Fruit fly (Drosophila melanogaster) whole organism, embryonic: ENCODE measurements around the gene AcCoAS.

Source experiments
- ATbp ChIP-seq: fragments of 200-800 bp; sonication (Bioruptor generic); optimal IDR thresholded peaks from 2 replicates; lab custom pipeline; 2017; ENCODE audit warnings: missing biosample characterization, mild to moderate bottlenecking, missing genetic modification characterization, missing genetic modification reagents
- Atf6 ChIP-seq: fragments of 200-800 bp; sonication (Bioruptor generic); IDR thresholded peaks from 2 replicates; pipeline ENCODE4 v1.3.6; 2022; ENCODE audit warnings: missing biosample characterization, missing genetic modification characterization
- BtbVII ChIP-seq: fragments of 200-800 bp; sonication (Bioruptor generic); optimal IDR thresholded peaks from 3 replicates; lab custom pipeline; 2017; ENCODE audit warnings: missing biosample characterization, mild to moderate bottlenecking, missing genetic modification characterization
- CG10565 ChIP-seq: fragments of 200-800 bp; sonication (Bioruptor generic); optimal IDR thresholded peaks from 3 replicates; lab custom pipeline; 2016; ENCODE audit warnings: missing biosample characterization, mild to moderate bottlenecking, missing genetic modification characterization
- CG11696 ChIP-seq: fragments of 200-800 bp; sonication (Bioruptor generic); IDR thresholded peaks from 2 replicates; pipeline ENCODE4 v1.3.6; 2022; ENCODE audit warnings: missing biosample characterization, missing genetic modification characterization
- CG12236 ChIP-seq: fragments of 200-800 bp; sonication (Bioruptor generic); optimal IDR thresholded peaks from 2 replicates; lab custom pipeline; 2016; ENCODE audit warnings: missing biosample characterization, missing genetic modification characterization
- CG1529 ChIP-seq: fragments of 200-800 bp; sonication (Bioruptor generic); optimal IDR thresholded peaks from 3 replicates; lab custom pipeline; 2018; ENCODE audit warnings: missing biosample characterization, missing genetic modification characterization
- CG18599 ChIP-seq: fragments of 200-800 bp; sonication (Bioruptor generic); optimal IDR thresholded peaks from 3 replicates; lab custom pipeline; 2017; ENCODE audit warnings: missing biosample characterization, missing genetic modification characterization, mild to moderate bottlenecking, moderate library complexity, missing genetic modification reagents
- CG3163 ChIP-seq: fragments of 200-800 bp; sonication (Bioruptor generic); optimal IDR thresholded peaks from 3 replicates; lab custom pipeline; 2016; ENCODE audit warnings: missing biosample characterization, missing genetic modification characterization
- CG34376 ChIP-seq: fragments of 200-800 bp; sonication (Bioruptor generic); optimal IDR thresholded peaks from 2 replicates; lab custom pipeline; 2018; ENCODE audit warnings: missing biosample characterization, mild to moderate bottlenecking, missing genetic modification characterization
- CG6689 ChIP-seq: fragments of 200-800 bp; sonication (Bioruptor generic); IDR thresholded peaks from 2 replicates; pipeline ENCODE4 v1.3.6; 2022; ENCODE audit warnings: missing biosample characterization, missing genetic modification characterization
- CG8359 ChIP-seq: fragments of 200-800 bp; sonication (Bioruptor generic); optimal IDR thresholded peaks from 2 replicates; lab custom pipeline; 2017; ENCODE audit warnings: missing biosample characterization, mild to moderate bottlenecking, missing genetic modification characterization, borderline replicate concordance
- CHES-1-like ChIP-seq: fragments of 200-800 bp; sonication (Bioruptor generic); optimal IDR thresholded peaks from 2 replicates; lab custom pipeline; 2016; ENCODE audit warnings: missing biosample characterization, missing genetic modification characterization
- Dbx ChIP-seq: fragments of 200-800 bp; sonication (Bioruptor generic); IDR thresholded peaks from 3 replicates; pipeline ENCODE4 v1.3.6; 2022; ENCODE audit warnings: missing biosample characterization, missing genetic modification characterization
- GATAe ChIP-seq: fragments of 200-800 bp; sonication (Bioruptor generic); conservative IDR thresholded peaks from 2 replicates; pipeline ENCODE4 v1.3.6; 2022; ENCODE audit warnings: missing biosample characterization, missing genetic modification characterization
- Hey ChIP-seq: fragments of 200-800 bp; sonication (Bioruptor generic); optimal IDR thresholded peaks from 3 replicates; lab custom pipeline; 2018; ENCODE audit warnings: missing biosample characterization, mild to moderate bottlenecking, missing genetic modification characterization
- Med ChIP-seq: fragments of 200-800 bp; sonication (Bioruptor generic); peaks from one replicate; lab custom pipeline; 2016; ENCODE audit warnings: missing biosample characterization, missing genetic modification characterization, mild to moderate bottlenecking, inconsistent platforms, moderate library complexity
- Nf-YC ChIP-seq: fragments of 200-800 bp; optimal IDR thresholded peaks from 3 replicates; lab custom pipeline; 2019; ENCODE audit warnings: missing biosample characterization, mild to moderate bottlenecking, missing genetic modification characterization, moderate library complexity
- Pdp1 ChIP-seq, 2 experiments: fragments of 200-800 bp; sonication (Bioruptor generic); optimal IDR thresholded peaks; 3 replicates each; lab custom pipeline; 2016; ENCODE audit warnings: missing biosample characterization in 2 of 2, missing genetic modification characterization in 2 of 2, mild to moderate bottlenecking in 1 of 2, moderate library complexity in 1 of 2
- Stat92E ChIP-seq, 3 experiments: fragments of >200 bp in 2 of 3; fragments of 200-800 bp in 1 of 3; sonication (Bioruptor generic) in 1 of 3; optimal IDR thresholded peaks; 2 replicates each; lab custom pipeline; 2017 to 2019; ENCODE audit warnings: missing biosample characterization in 3 of 3, missing genetic modification characterization in 3 of 3, mild to moderate bottlenecking in 1 of 3, moderate library complexity in 1 of 3
- ap ChIP-seq: fragments of 200-800 bp; sonication (Bioruptor generic); IDR thresholded peaks from 2 replicates; pipeline ENCODE4 v1.3.6; 2022; ENCODE audit warnings: missing biosample characterization, missing genetic modification characterization
- bowl ChIP-seq: fragments of 200-800 bp; sonication (Bioruptor generic); IDR thresholded peaks from 2 replicates; pipeline ENCODE4 v1.3.6; 2022; ENCODE audit warnings: missing biosample characterization, missing genetic modification characterization
- chinmo ChIP-seq: fragments of 200-800 bp; sonication (Bioruptor generic); IDR thresholded peaks from 4 replicates; pipeline ENCODE4 v1.3.6; 2022; ENCODE audit warnings: missing biosample characterization, missing genetic modification characterization; ENCODE audit not compliant: partially characterized antibody
- cwo ChIP-seq: fragments of 200-800 bp; sonication (Bioruptor generic); optimal IDR thresholded peaks from 3 replicates; lab custom pipeline; 2017; ENCODE audit warnings: missing biosample characterization, missing genetic modification characterization, mild to moderate bottlenecking, moderate library complexity, missing genetic modification reagents
- ewg ChIP-seq: fragments of 200-800 bp; sonication (Bioruptor generic); optimal IDR thresholded peaks from 3 replicates; lab custom pipeline; 2017; ENCODE audit warnings: mild to moderate bottlenecking, missing biosample characterization, missing genetic modification reagents, missing genetic modification characterization
- exex ChIP-seq: fragments of 200-800 bp; sonication (Bioruptor generic); optimal IDR thresholded peaks from 4 replicates; lab custom pipeline; 2018; ENCODE audit warnings: missing biosample characterization, mild to moderate bottlenecking, missing genetic modification characterization, moderate library complexity
- gcm ChIP-seq: fragments of 200-800 bp; sonication (Bioruptor generic); optimal IDR thresholded peaks from 2 replicates; lab custom pipeline; 2019; ENCODE audit warnings: missing biosample characterization, mild to moderate bottlenecking, missing genetic modification characterization, moderate library complexity
- ind ChIP-seq: fragments of 200-800 bp; sonication (Bioruptor generic); optimal IDR thresholded peaks from 3 replicates; lab custom pipeline; 2016; ENCODE audit warnings: missing biosample characterization, missing genetic modification characterization
- nerfin-2 ChIP-seq: fragments of 200-800 bp; sonication (Bioruptor generic); IDR thresholded peaks from 2 replicates; pipeline ENCODE4 v1.3.6; 2022; ENCODE audit warnings: missing biosample characterization, missing genetic modification characterization; ENCODE audit not compliant: partially characterized antibody
- onecut ChIP-seq: fragments of 200-800 bp; sonication (Bioruptor generic); IDR thresholded peaks from 2 replicates; pipeline ENCODE4 v1.3.6; 2022; ENCODE audit warnings: missing biosample characterization, missing genetic modification characterization
- pan ChIP-seq, 4 experiments: fragments of >200 bp in 3 of 4; fragments of 200-800 bp in 1 of 4; sonication (Bioruptor generic) in 1 of 4; optimal IDR thresholded peaks in 3 of 4; IDR thresholded peaks in 1 of 4; 2 replicates each; pipeline versions ENCODE4 v1.3.6 to Lab custom; 2017 to 2022; ENCODE audit warnings: missing biosample characterization in 2 of 4, missing genetic modification characterization in 2 of 4, mixed read lengths in 1 of 4
- phol ChIP-seq: fragments of 200-800 bp; sonication (Bioruptor generic); optimal IDR thresholded peaks from 3 replicates; lab custom pipeline; 2018; ENCODE audit warnings: missing biosample characterization, mild to moderate bottlenecking, missing genetic modification characterization, moderate library complexity
- seq ChIP-seq: fragments of 200-800 bp; sonication (Bioruptor generic); IDR thresholded peaks from 2 replicates; pipeline ENCODE4 v1.3.6; 2022; ENCODE audit warnings: missing biosample characterization, missing genetic modification characterization
- sug ChIP-seq: fragments of 200-800 bp; optimal IDR thresholded peaks from 2 replicates; lab custom pipeline; 2019; ENCODE audit warnings: missing biosample characterization, mild to moderate bottlenecking, missing genetic modification characterization, moderate library complexity
- vnd ChIP-seq: fragments of 200-800 bp; sonication (Bioruptor generic); IDR thresholded peaks from 3 replicates; pipeline ENCODE4 v1.3.6; 2022; ENCODE audit warnings: missing biosample characterization, missing genetic modification characterization; ENCODE audit not compliant: partially characterized antibody

AcCoAS gene

dm6 chr3L:21279168-21279567 lies 875 bp downstream of the AcCoAS start:
- peak; percentile 4 for TF ChIP-seq Med
- TF ChIP-seq ind (GFP tag; lab: Kevin White, UChicago): no peak
- TF ChIP-seq onecut: peak; percentile 98
- peak; percentile 66 for TF ChIP-seq ewg (GFP tag; lab: Kevin White, UChicago)
- no peak for TF ChIP-seq phol
- TF ChIP-seq ATbp (GFP tag; lab: Kevin White, UChicago): no peak
- TF ChIP-seq CG10565 (GFP tag; lab: Kevin White, UChicago): no peak
- TF ChIP-seq CG3163 (GFP tag; lab: Kevin White, UChicago): no peak
- 0 out of 3 replicates have a peak, but pooled peaks have one; percentile 8 for TF ChIP-seq Dbx (GFP tag; lab: Robert Waterston, UW)

dm6 chr3L:21277897-21278530 lies 2.0 kb downstream of the AcCoAS start:
- TF ChIP-seq gcm (no peak), CG1529 (GFP tag; lab: Kevin White, UChicago) (no peak), Med (peak; percentile 69), nerfin-2 (peak; percentile 23; the same call in 1 of the 2 replicates), CG8359 (no peak), CHES-1-like (no peak), Nf-YC (tag; lab: Kevin White, UChicago) (no peak), CG34376 (peak; percentile 41), sug (peak; percentile 51), Stat92E (GFP tag; optimal IDR thresholded peaks at IDR 0.05; lab: Kevin White, UChicago) (no peak), Pdp1 (GFP tag; optimal IDR thresholded peaks at IDR 0.05; lab: Kevin White, UChicago) (peak in 1 of 2 experiments; percentile 1), Atf6 (no peak), vnd (GFP tag; lab: Robert Waterston, UW) (0 out of 3 replicates have a peak, but pooled peaks have one; percentile 19), exex (tag; lab: Kevin White, UChicago) (peak; percentile 92), ap (GFP tag; lab: Robert Waterston, UW) (no peak), seq (0 out of 2 replicates have a peak, but pooled peaks have one; percentile 23), Hey (tag; lab: Kevin White, UChicago) (peak; percentile 18), CG18599 (GFP tag; lab: Kevin White, UChicago) (peak; percentile 21), pan (optimal IDR thresholded peaks at IDR 0.05; lab: Kevin White, UChicago) (no peak), pan (GFP tag; optimal IDR thresholded peaks at IDR 0.05 in 1 of 2, IDR thresholded peaks at IDR 0.05 in 1 of 2) (peak in 1 of 2 experiments; percentile 17), CG11696 (GFP tag; lab: Robert Waterston, UW) (0 out of 2 replicates have a peak, but pooled peaks have one; percentile 12), CG12236 (no peak), chinmo (GFP tag; lab: Robert Waterston, UW) (0 out of 4 replicates have a peak, but pooled peaks have one; percentile 6), BtbVII (GFP tag; lab: Kevin White, UChicago) (peak; percentile 19), GATAe (GFP tag; lab: Robert Waterston, UW) (peak; percentile 13; the same call in 1 of the 2 replicates), cwo (GFP tag; lab: Kevin White, UChicago) (peak; percentile 9), CG6689 (GFP tag; lab: Robert Waterston, UW) (no peak), bowl (no peak)
